Fruit fly (Drosophila melanogaster): ENCODE measurements around the gene CG12991.

The CG12991 gene

dm6 chrX:17624983-17625401 is 45.3 kb downstream of the CG12991 start:
- TF ChIP-seq nerfin-1 (tag; optimal IDR thresholded peaks at IDR 0.05) (peak; percentile 86), gfzf (GFP tag; optimal IDR thresholded peaks at IDR 0.05) (no peak), eyg (GFP tag; optimal IDR thresholded peaks at IDR 0.05) (peak; percentile 87), CG10209 (GFP tag; optimal IDR thresholded peaks at IDR 0.05) (peak; percentile 87), dimm (GFP tag; IDR thresholded peaks at IDR 0.05) (no peak; the same call in 1 of the 2 replicates), CG30431 (GFP tag; optimal IDR thresholded peaks at IDR 0.05) (peak; percentile 54), CG11723 (GFP tag; optimal IDR thresholded peaks at IDR 0.05) (peak; percentile 83), crp (GFP tag; optimal IDR thresholded peaks at IDR 0.05) (peak in 1 of 2 experiments; percentile 47), Bteb2 (GFP tag; optimal IDR thresholded peaks at IDR 0.05) (peak; percentile 85), Eip74EF (GFP tag; optimal IDR thresholded peaks at IDR 0.05) (peak; percentile 0 to 100), YL-1 (GFP tag; optimal IDR thresholded peaks at IDR 0.05) (peak; percentile 58), bigmax (GFP tag; optimal IDR thresholded peaks at IDR 0.05) (no peak), klu (GFP tag; IDR thresholded peaks at IDR 0.05) (peak; percentile 50), CG12104 (GFP tag; optimal IDR thresholded peaks at IDR 0.05) (peak; percentile 71), CG11093 (GFP tag; IDR thresholded peaks at IDR 0.05) (peak; percentile 65; the same call in 2 of the 3 replicates), toy (GFP tag; IDR thresholded peaks at IDR 0.05) (0 out of 2 replicates have a peak, but pooled peaks have one; percentile 32), pan (optimal IDR thresholded peaks at IDR 0.05) (no peak), pan (GFP tag; optimal IDR thresholded peaks at IDR 0.05 in 1 of 2, IDR thresholded peaks at IDR 0.05 in 1 of 2) (peak in 1 of 2 experiments; percentile 79), crol (GFP tag; IDR thresholded peaks at IDR 0.05) (peak; percentile 53), NC2β (GFP tag; optimal IDR thresholded peaks at IDR 0.05) (peak; percentile 55), CG4282 (GFP tag; optimal IDR thresholded peaks at IDR 0.05) (peak; percentile 61), CG8478 (optimal IDR thresholded peaks at IDR 0.05) (no peak), CG10462 (GFP tag; optimal IDR thresholded peaks at IDR 0.05) (peak; percentile 62), CG31441 (GFP tag; IDR thresholded peaks at IDR 0.05) (peak; percentile 86; the same call in 1 of the 2 replicates), pzg (GFP tag; optimal IDR thresholded peaks at IDR 0.05) (peak; percentile 9), salm (tag; optimal IDR thresholded peaks at IDR 0.05) (peak; percentile 92), vvl (GFP tag; IDR thresholded peaks at IDR 0.05) (peak; percentile 89), unc-4 (GFP tag; IDR thresholded peaks at IDR 0.05; ENCODE audit: partially characterized antibody) (no peak), CG17361 (GFP tag; IDR thresholded peaks at IDR 0.05) (peak; percentile 89), CG31388 (GFP tag; optimal IDR thresholded peaks at IDR 0.05) (peak; percentile 57), CG2712 (tag; optimal IDR thresholded peaks at IDR 0.05) (peak; percentile 88), tll (GFP tag; optimal IDR thresholded peaks at IDR 0.05) (no peak), NC2α (GFP tag; optimal IDR thresholded peaks at IDR 0.05) (peak; percentile 46), CG15514 (GFP tag; optimal IDR thresholded peaks at IDR 0.05) (peak; percentile 84), CG16813 (GFP tag; IDR thresholded peaks at IDR 0.05; ENCODE audit: partially characterized antibody) (no peak), CG7839 (tag; optimal IDR thresholded peaks at IDR 0.05) (peak; percentile 91), CG4404 (GFP tag; IDR thresholded peaks at IDR 0.05) (no peak; the same call in 1 of the 2 replicates), ab (GFP tag; optimal IDR thresholded peaks at IDR 0.05) (peak; percentile 30), CG4424 (GFP tag; optimal IDR thresholded peaks at IDR 0.05) (peak; percentile 82), nau (GFP tag; optimal IDR thresholded peaks at IDR 0.05) (peak; percentile 90), CG10366 (GFP tag; IDR thresholded peaks at IDR 0.05) (peak; percentile 81), Atf-2 (GFP tag; optimal IDR thresholded peaks at IDR 0.05) (peak; percentile 81), CG1233 (GFP tag; optimal IDR thresholded peaks at IDR 0.05) (peak; percentile 90), Mrtf (GFP tag; IDR thresholded peaks at IDR 0.05) (peak; percentile 82), CG3847 (GFP tag; IDR thresholded peaks at IDR 0.05) (peak; percentile 72), Bdp1 (GFP tag; optimal IDR thresholded peaks at IDR 0.05) (peak; percentile 61), CG33213 (GFP tag; optimal IDR thresholded peaks at IDR 0.05) (peak; percentile 51), Sry-δ (GFP tag; optimal IDR thresholded peaks at IDR 0.05) (peak; percentile 41), Atf6 (GFP tag; IDR thresholded peaks at IDR 0.05) (peak; percentile 90), Dp (GFP tag; optimal IDR thresholded peaks at IDR 0.05) (no peak), CG18262 (tag; optimal IDR thresholded peaks at IDR 0.05) (peak; percentile 84)

Measured in whole organism, embryonic.